Worm (Caenorhabditis elegans): ENCODE measurements around the gene C44H9.7.

DNA sequence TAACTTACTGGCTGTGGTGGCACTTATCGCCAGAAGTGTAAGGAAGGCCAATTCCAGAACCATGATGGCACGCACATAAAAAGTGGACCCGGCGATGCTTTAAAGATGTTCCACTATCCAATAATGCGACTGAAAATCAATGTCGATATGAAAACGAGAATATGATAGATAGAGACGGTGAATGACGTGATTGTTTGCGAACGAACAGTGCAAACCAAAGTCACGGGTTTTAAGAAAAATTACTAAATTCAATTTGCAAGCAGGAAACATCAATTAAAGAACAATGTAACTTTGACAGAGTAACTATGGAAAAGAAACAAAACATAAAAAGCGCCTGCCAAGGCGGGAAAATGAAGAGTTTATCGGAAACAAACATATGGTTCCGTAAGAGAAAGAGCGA, 4.9 kb downstream of the C44H9.7 start, which contains the start of gene C44H9.5:
- TF ChIP-seq ama-1 (optimal IDR thresholded peaks at IDR 0.05) (no peak), scrt-1 (GFP tag; IDR thresholded peaks at IDR 0.05) (no peak), tra-4 (tag; optimal IDR thresholded peaks at IDR 0.05) (no peak), flt-1 (GFP tag; IDR thresholded peaks at IDR 0.05) (no peak), pes-1 (GFP tag; IDR thresholded peaks at IDR 0.05) (no peak), B0310.2 (tag; optimal IDR thresholded peaks at IDR 0.05) (no peak), aly-1 (tag; optimal IDR thresholded peaks at IDR 0.05) (no peak), ceh-36 (tag; optimal IDR thresholded peaks at IDR 0.05) (no peak), tbx-37 (GFP tag; conservative IDR thresholded peaks at IDR 0.05) (no peak), ets-7 (tag; optimal IDR thresholded peaks at IDR 0.05) (no peak), F13C5.2 (tag; optimal IDR thresholded peaks at IDR 0.05) (no peak), hnd-1 (tag; optimal IDR thresholded peaks at IDR 0.05) (no peak), tbx-11 (GFP tag; IDR thresholded peaks at IDR 0.05) (no peak)

Data from whole organism, early embryonic.